Worm (Caenorhabditis elegans) whole organism, midembryonic: ENCODE data around the gene C24A3.9.

Experiments used
- T22C8.4 ChIP-seq: fragments of 200-800 bp; sonication (Bioruptor generic); IDR thresholded peaks from 2 replicates; pipeline ENCODE4 v1.3.6; 2022; ENCODE audit warnings: missing genetic modification characterization, missing compliant biosample characterization
- cog-1 ChIP-seq: sonication (generic microtip); optimal IDR thresholded peaks from 2 replicates; lab custom pipeline; 2016; ENCODE audit warnings: missing genetic modification characterization, missing compliant biosample characterization
- ref-1 ChIP-seq: fragments of 200-800 bp; sonication (Bioruptor generic); conservative IDR thresholded peaks from 2 replicates; pipeline ENCODE4 v1.3.6; 2022; ENCODE audit warnings: missing genetic modification reagents, missing genetic modification characterization, missing compliant biosample characterization
- tab-1 ChIP-seq: fragments of 200-800 bp; sonication (Bioruptor generic); IDR thresholded peaks from 2 replicates; pipeline ENCODE4 v1.3.6; 2022; ENCODE audit warnings: missing genetic modification characterization, missing compliant biosample characterization

DNA sequence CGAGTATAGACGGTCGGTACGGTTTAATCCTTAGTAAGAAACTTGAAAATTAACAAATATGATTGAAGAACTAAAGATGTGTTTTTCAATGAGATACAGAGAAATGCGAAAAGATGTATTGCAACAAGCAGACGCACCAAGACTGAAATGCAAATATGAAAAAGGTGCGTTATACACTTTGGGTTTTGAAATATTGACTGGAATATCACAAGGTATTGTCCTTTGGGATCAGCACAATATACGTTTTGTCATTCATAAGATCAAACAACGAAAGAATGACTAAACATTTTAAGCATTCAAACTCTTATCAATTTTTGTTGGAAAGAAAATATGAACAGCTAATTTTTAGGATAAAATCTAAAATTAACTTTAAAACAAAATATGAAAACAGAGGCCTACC is 12.5 kb upstream of the C24A3.9 start, which contains the start of gene T25B6.6:
- TF ChIP-seq T22C8.4 (GFP tag; lab: Robert Waterston, UW), result no peak
- TF ChIP-seq cog-1 (tag; lab: Kevin White, UChicago), result no peak
- no peak for TF ChIP-seq tab-1 (GFP tag; lab: Robert Waterston, UW)
- no peak for TF ChIP-seq ref-1 (GFP tag; lab: Robert Waterston, UW)
